Fruit fly (Drosophila melanogaster) whole organism, wandering third instar larva: ENCODE results near the gene fu.

ENCODE experiments used
- Dfd ChIP-seq: fragments of >200 bp; optimal IDR thresholded peaks from 2 replicates; lab custom pipeline; 2017; ENCODE audit warnings: missing biosample characterization, missing genetic modification characterization
- Dif ChIP-seq: fragments of 200-275, 200-300 bp; sonication (Bioruptor generic); optimal IDR thresholded peaks from 2 replicates; lab custom pipeline; 2018; ENCODE audit warnings: missing biosample characterization, missing genetic modification characterization; ENCODE audit not compliant: partially characterized antibody
- Hnf4 ChIP-seq: fragments of 200-800 bp; sonication (Bioruptor generic); optimal IDR thresholded peaks from 2 replicates; lab custom pipeline; 2016; ENCODE audit warnings: missing biosample characterization, mild to moderate bottlenecking, missing genetic modification characterization
- Hr78 ChIP-seq: fragments of >200 bp; optimal IDR thresholded peaks from 2 replicates; lab custom pipeline; 2017; ENCODE audit warnings: missing biosample characterization, missing genetic modification characterization
- Mio ChIP-seq: sonication (Bioruptor generic); optimal IDR thresholded peaks from 2 replicates; lab custom pipeline; 2016; ENCODE audit warnings: missing biosample characterization, missing genetic modification characterization
- psq ChIP-seq: fragments of 200-800 bp; sonication (Bioruptor generic); optimal IDR thresholded peaks from 3 replicates; lab custom pipeline; 2017; ENCODE audit warnings: missing biosample characterization, mild to moderate bottlenecking, missing genetic modification characterization, moderate library complexity
- sv ChIP-seq: fragments of 200-800 bp; sonication (Bioruptor generic); optimal IDR thresholded peaks from 3 replicates; lab custom pipeline; 2016; ENCODE audit warnings: missing biosample characterization, missing genetic modification characterization

DNA sequence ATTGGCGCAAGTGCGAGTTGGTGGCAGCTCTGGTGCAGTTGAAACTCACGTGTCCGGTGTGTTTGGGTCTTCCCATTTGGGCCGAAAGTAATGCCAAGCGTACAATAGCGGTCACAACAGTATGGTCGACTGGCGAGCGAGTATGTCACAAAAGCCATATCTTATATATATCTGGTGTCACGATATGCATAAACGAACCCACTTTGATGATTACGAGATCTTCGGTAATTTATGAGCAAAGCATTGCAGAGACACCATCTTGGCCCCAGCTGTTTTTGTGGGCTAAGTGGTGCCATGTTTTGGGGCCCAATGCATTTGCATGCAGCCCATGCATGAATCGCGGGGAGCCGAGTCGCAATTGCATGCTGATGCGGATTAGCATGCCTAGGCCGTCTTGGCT is 21.3 kb downstream of the fu start:
- TF ChIP-seq Dif (no peak), Hr78 (GFP tag; lab: Kevin White, UChicago) (no peak), Hnf4 (GFP tag; lab: Kevin White, UChicago) (no peak), sv (GFP tag; lab: Kevin White, UChicago) (no peak), Mio (GFP tag; lab: Kevin White, UChicago) (no peak), Dfd (no peak), psq (GFP tag; lab: Kevin White, UChicago) (no peak)
